Fruit fly (Drosophila melanogaster) whole organism, prepupa: ENCODE results near the gene pkm.

Experiments used
- CG10631 ChIP-seq: fragments of 200-800 bp; sonication (Bioruptor generic); optimal IDR thresholded peaks from 2 replicates; lab custom pipeline; 2016; ENCODE audit warnings: missing biosample characterization, missing genetic modification characterization
- CG10669 ChIP-seq: fragments of 200-800 bp; sonication (Bioruptor generic); optimal IDR thresholded peaks from 3 replicates; lab custom pipeline; 2018; ENCODE audit warnings: missing biosample characterization, mild to moderate bottlenecking, missing genetic modification characterization, moderate library complexity
- CG11294 ChIP-seq: fragments of 200-800 bp; sonication (Bioruptor generic); IDR thresholded peaks from 2 replicates; pipeline ENCODE4 v1.3.6; 2022; ENCODE audit warnings: missing biosample characterization, missing genetic modification characterization
- CG11762 ChIP-seq: fragments of 200-800 bp; sonication (Bioruptor generic); optimal IDR thresholded peaks from 3 replicates; lab custom pipeline; 2016; ENCODE audit warnings: missing biosample characterization, missing genetic modification characterization; ENCODE audit not compliant: insufficient read depth
- CG15336 ChIP-seq: fragments of 200-800 bp; sonication (Bioruptor generic); IDR thresholded peaks from 2 replicates; pipeline ENCODE4 v1.3.6; 2022; ENCODE audit warnings: missing biosample characterization, missing genetic modification characterization
- CG1621 ChIP-seq: fragments of 200-800 bp; sonication (Bioruptor generic); optimal IDR thresholded peaks from 3 replicates; lab custom pipeline; 2018; ENCODE audit warnings: missing biosample characterization, mild to moderate bottlenecking, missing genetic modification characterization
- CG16779 ChIP-seq: fragments of 200-800 bp; sonication (Bioruptor generic); optimal IDR thresholded peaks from 3 replicates; lab custom pipeline; 2017; ENCODE audit warnings: missing biosample characterization, mild to moderate bottlenecking, missing genetic modification characterization
- CG3032 ChIP-seq: fragments of 200-800 bp; optimal IDR thresholded peaks from 2 replicates; lab custom pipeline; 2019; ENCODE audit warnings: missing biosample characterization, mild to moderate bottlenecking, missing genetic modification characterization, moderate library complexity
- CG31627 ChIP-seq: fragments of 200-800 bp; sonication (Bioruptor generic); optimal IDR thresholded peaks from 3 replicates; lab custom pipeline; 2016; ENCODE audit warnings: missing biosample characterization, missing genetic modification characterization
- CG32006 ChIP-seq: fragments of 200-800 bp; sonication (Bioruptor generic); optimal IDR thresholded peaks from 3 replicates; lab custom pipeline; 2017; ENCODE audit warnings: missing biosample characterization, mild to moderate bottlenecking, missing genetic modification characterization
- CG34406 ChIP-seq: fragments of 200-800 bp; sonication (Bioruptor generic); optimal IDR thresholded peaks from 3 replicates; lab custom pipeline; 2016; ENCODE audit warnings: missing biosample characterization, missing genetic modification characterization
- CG3919 ChIP-seq: fragments of 200-800 bp; sonication (Bioruptor generic); optimal IDR thresholded peaks from 3 replicates; lab custom pipeline; 2016; ENCODE audit warnings: missing biosample characterization, missing genetic modification characterization
- CG4318 ChIP-seq: fragments of 200-800 bp; sonication (Bioruptor generic); optimal IDR thresholded peaks from 3 replicates; lab custom pipeline; 2017; ENCODE audit warnings: missing biosample characterization, mild to moderate bottlenecking, missing genetic modification characterization
- CG6163 ChIP-seq: fragments of 200-800 bp; sonication (Bioruptor generic); IDR thresholded peaks from 3 replicates; pipeline ENCODE4 v1.3.6; 2022; ENCODE audit warnings: missing biosample characterization, missing genetic modification characterization
- CG6854 ChIP-seq: fragments of 200-800 bp; sonication (Bioruptor generic); optimal IDR thresholded peaks from 2 replicates; lab custom pipeline; 2017; ENCODE audit warnings: missing biosample characterization, mild to moderate bottlenecking, missing genetic modification characterization
- CG7368 ChIP-seq: fragments of 200-800 bp; sonication (Bioruptor generic); optimal IDR thresholded peaks from 3 replicates; lab custom pipeline; 2016; ENCODE audit warnings: missing biosample characterization, missing genetic modification characterization
- CG8319 ChIP-seq: fragments of 200-800 bp; sonication (Bioruptor generic); optimal IDR thresholded peaks from 3 replicates; lab custom pipeline; 2016; ENCODE audit warnings: missing biosample characterization, missing genetic modification characterization
- CG9139 ChIP-seq: fragments of 200-800 bp; sonication (Bioruptor generic); optimal IDR thresholded peaks from 3 replicates; lab custom pipeline; 2017; ENCODE audit warnings: missing biosample characterization, mild to moderate bottlenecking, missing genetic modification characterization
- Eip75B ChIP-seq: fragments of 200-800 bp; sonication (Bioruptor generic); optimal IDR thresholded peaks from 3 replicates; lab custom pipeline; 2016; ENCODE audit warnings: missing biosample characterization, missing genetic modification characterization
- Eip78C ChIP-seq: fragments of 200-800 bp; sonication (Bioruptor generic); peaks from one replicate; lab custom pipeline; 2016; ENCODE audit warnings: missing biosample characterization, missing genetic modification characterization
- Eip93F ChIP-seq: fragments of 200-800 bp; sonication (Bioruptor generic); optimal IDR thresholded peaks from 2 replicates; lab custom pipeline; 2016; ENCODE audit warnings: missing biosample characterization, mild to moderate bottlenecking, missing genetic modification characterization
- Ets21C ChIP-seq: fragments of 200-800 bp; sonication (Bioruptor generic); optimal IDR thresholded peaks from 3 replicates; lab custom pipeline; 2016; ENCODE audit warnings: missing biosample characterization, missing genetic modification characterization
- Ets96B ChIP-seq: fragments of 200-800 bp; optimal IDR thresholded peaks from 2 replicates; lab custom pipeline; 2019; ENCODE audit warnings: missing biosample characterization, mild to moderate bottlenecking, missing genetic modification characterization, moderate library complexity
- Hr38 ChIP-seq: sonication (Bioruptor generic); optimal IDR thresholded peaks from 2 replicates; lab custom pipeline; 2016; ENCODE audit warnings: missing biosample characterization, missing genetic modification characterization
- Hr39 ChIP-seq: fragments of 200-800 bp; sonication (Bioruptor generic); optimal IDR thresholded peaks from 2 replicates; lab custom pipeline; 2016; ENCODE audit warnings: missing biosample characterization, missing genetic modification characterization
- Lpt ChIP-seq: fragments of 200-800 bp; sonication (Bioruptor generic); optimal IDR thresholded peaks from 3 replicates; lab custom pipeline; 2016; ENCODE audit warnings: missing biosample characterization, missing genetic modification characterization
- Met ChIP-seq: fragments of 200-800 bp; sonication (Bioruptor generic); optimal IDR thresholded peaks from 3 replicates; lab custom pipeline; 2016; ENCODE audit warnings: missing biosample characterization, missing genetic modification characterization
- OdsH ChIP-seq: fragments of 200-800 bp; sonication (Bioruptor generic); optimal IDR thresholded peaks from 3 replicates; lab custom pipeline; 2016; ENCODE audit warnings: missing biosample characterization, missing genetic modification characterization
- Smox ChIP-seq: fragments of 200-800 bp; sonication (Bioruptor generic); optimal IDR thresholded peaks from 3 replicates; lab custom pipeline; 2016; ENCODE audit warnings: missing biosample characterization, missing genetic modification characterization
- Sox102F ChIP-seq: fragments of 200-800 bp; sonication (Bioruptor generic); optimal IDR thresholded peaks from 2 replicates; lab custom pipeline; 2016; ENCODE audit warnings: missing biosample characterization, mild to moderate bottlenecking, missing genetic modification characterization
- Sox14 ChIP-seq: fragments of 200-800 bp; sonication (Bioruptor generic); optimal IDR thresholded peaks from 3 replicates; lab custom pipeline; 2016; ENCODE audit warnings: missing biosample characterization, missing genetic modification characterization
- achi ChIP-seq: fragments of 200-800 bp; sonication (Bioruptor generic); optimal IDR thresholded peaks from 3 replicates; lab custom pipeline; 2016; ENCODE audit warnings: missing biosample characterization, missing genetic modification characterization
- acj6 ChIP-seq: fragments of 200-800 bp; sonication (Bioruptor generic); optimal IDR thresholded peaks from 3 replicates; lab custom pipeline; 2016; ENCODE audit warnings: missing biosample characterization, missing genetic modification characterization
- cyc ChIP-seq: fragments of 200-800 bp; sonication (Bioruptor generic); optimal IDR thresholded peaks from 3 replicates; lab custom pipeline; 2016; ENCODE audit warnings: missing biosample characterization, missing genetic modification characterization
- dsx ChIP-seq: fragments of 200-800 bp; optimal IDR thresholded peaks from 3 replicates; lab custom pipeline; 2019; ENCODE audit warnings: missing biosample characterization, mild to moderate bottlenecking, missing genetic modification characterization, moderate library complexity; ENCODE audit not compliant: poor library complexity, severe bottlenecking
- eg ChIP-seq: fragments of 200-800 bp; sonication (Bioruptor generic); IDR thresholded peaks from 3 replicates; pipeline ENCODE4 v1.3.6; 2022; ENCODE audit warnings: missing biosample characterization, missing genetic modification characterization
- fd59A ChIP-seq: fragments of 200-800 bp; sonication (Bioruptor generic); optimal IDR thresholded peaks from 2 replicates; lab custom pipeline; 2017; ENCODE audit warnings: missing biosample characterization, mild to moderate bottlenecking, missing genetic modification characterization, missing genetic modification reagents
- net ChIP-seq: fragments of 200-800 bp; sonication (Bioruptor generic); optimal IDR thresholded peaks from 3 replicates; lab custom pipeline; 2016; ENCODE audit warnings: missing biosample characterization, missing genetic modification characterization
- pdm3 ChIP-seq: fragments of 200-800 bp; sonication (Bioruptor generic); optimal IDR thresholded peaks from 3 replicates; lab custom pipeline; 2016; ENCODE audit warnings: missing biosample characterization, missing genetic modification characterization
- salr ChIP-seq, 2 experiments: fragments of 200-800 bp; sonication (Bioruptor generic); optimal IDR thresholded peaks; 3 replicates each; lab custom pipeline; 2016 to 2018; ENCODE audit warnings: missing biosample characterization in 2 of 2, missing genetic modification characterization in 2 of 2, mild to moderate bottlenecking in 1 of 2
- svp ChIP-seq: fragments of 200-800 bp; sonication (Bioruptor generic); peaks from one replicate; lab custom pipeline; 2016; ENCODE audit warnings: missing biosample characterization, missing genetic modification characterization
- topi ChIP-seq: fragments of 200-800 bp; sonication (Bioruptor generic); optimal IDR thresholded peaks from 3 replicates; lab custom pipeline; 2016; ENCODE audit warnings: missing biosample characterization, missing genetic modification characterization

The pkm gene

DNA sequence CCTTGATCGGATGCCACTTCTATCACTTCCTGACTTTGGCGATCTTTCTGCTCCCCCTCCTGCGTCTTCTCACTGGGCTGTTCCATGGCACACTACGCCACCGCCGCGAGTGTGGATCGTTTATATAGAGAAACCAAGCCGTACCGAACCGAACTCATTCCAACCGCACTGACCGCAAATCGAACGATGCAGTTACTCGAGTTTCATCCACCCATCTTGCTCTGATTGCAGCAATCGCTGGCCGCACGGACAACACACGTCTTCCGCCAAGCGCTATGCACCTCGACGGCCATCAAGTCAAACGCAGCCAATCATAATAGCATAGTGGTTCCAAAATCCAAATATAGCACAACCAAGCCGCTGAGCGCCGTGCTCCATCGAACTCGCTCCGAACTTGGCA, at the start of gene pkm:
TSS of gene pkm (minus strand) at position 101 of the 400 bp plus-strand sequence.
- TF ChIP-seq CG16779 (no peak), CG7368 (GFP tag; lab: Kevin White, UChicago) (no peak), CG10631 (GFP tag; lab: Kevin White, UChicago) (no peak), Hr39 (GFP tag; lab: Kevin White, UChicago) (no peak), CG8319 (GFP tag; lab: Kevin White, UChicago) (no peak), Smox (GFP tag; lab: Kevin White, UChicago) (no peak), CG4318 (GFP tag; lab: Kevin White, UChicago) (no peak), OdsH (no peak), Eip93F (GFP tag; lab: Kevin White, UChicago) (no peak), Hr38 (GFP tag; lab: Kevin White, UChicago) (no peak), CG1621 (tag; lab: Kevin White, UChicago) (no peak), Sox14 (no peak)

DNA sequence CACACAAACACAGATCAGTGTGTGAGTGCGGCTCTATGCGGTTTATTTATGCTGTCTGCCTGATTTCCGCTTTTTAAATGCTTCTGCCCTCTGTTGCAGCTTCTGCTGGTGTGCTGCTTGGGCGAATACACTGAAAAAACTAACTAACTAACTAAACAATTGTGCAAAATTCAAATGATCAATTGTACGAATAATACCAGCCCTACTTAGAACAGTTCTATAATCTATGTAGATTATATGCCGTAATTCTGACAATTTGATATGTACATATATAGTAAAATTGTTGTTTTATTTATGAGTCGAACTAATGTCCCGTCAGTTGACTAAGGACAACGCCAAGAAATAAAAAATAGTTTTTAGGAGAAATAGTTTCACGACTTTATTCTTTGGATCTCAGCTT, 49.2 kb upstream of the pkm start:
- TF ChIP-seq CG3919 (peak; percentile 19), Eip75B (GFP tag; lab: Kevin White, UChicago) (peak; percentile 30), CG11762 (GFP tag; lab: Kevin White, UChicago) (peak; percentile 11), CG10669 (GFP tag; lab: Kevin White, UChicago) (peak; percentile 55), OdsH (peak; percentile 40), CG6163 (GFP tag; lab: Robert Waterston, UW) (peak; percentile 27; the same call in 1 of the 3 replicates), dsx (peak; percentile 27), Ets96B (tag; lab: Kevin White, UChicago) (peak; percentile 52), Met (GFP tag; lab: Kevin White, UChicago) (peak; percentile 38), acj6 (GFP tag; lab: Kevin White, UChicago) (peak; percentile 11), CG3032 (tag; lab: Kevin White, UChicago) (peak; percentile 56), CG10631 (GFP tag; lab: Kevin White, UChicago) (peak; percentile 39), salr (GFP tag; optimal IDR thresholded peaks at IDR 0.05; lab: Kevin White, UChicago) (peak in 1 of 2 experiments; percentile 26), fd59A (GFP tag; lab: Kevin White, UChicago) (peak; percentile 10), pdm3 (GFP tag; lab: Kevin White, UChicago) (peak; percentile 8), achi (GFP tag; lab: Kevin White, UChicago) (peak; percentile 20), Eip78C (GFP tag; lab: Kevin White, UChicago) (peak; percentile 69), CG32006 (peak; percentile 8), svp (GFP tag; lab: Kevin White, UChicago) (peak; percentile 43), CG1621 (tag; lab: Kevin White, UChicago) (peak; percentile 27)

DNA sequence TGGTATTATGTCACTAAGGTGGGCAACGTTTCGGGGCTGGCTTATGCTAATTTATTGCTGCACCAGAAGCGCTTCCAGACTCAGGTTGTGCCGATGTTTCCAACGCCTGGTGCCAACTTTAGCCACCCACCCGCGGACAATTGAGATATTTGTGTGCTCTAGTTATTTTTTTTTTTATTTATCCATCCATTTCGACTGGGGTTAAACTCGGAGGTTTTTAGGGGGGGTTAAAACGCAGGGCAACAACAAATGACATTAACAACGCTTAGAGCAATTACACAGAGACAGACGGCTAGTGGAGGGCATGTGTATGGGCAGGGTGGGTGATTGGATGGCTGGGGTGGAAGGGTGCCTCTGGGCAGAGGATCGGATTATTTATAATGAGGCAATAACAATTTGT, 47.7 kb upstream of the pkm start:
- no peak for TF ChIP-seq CG15336 (GFP tag; lab: Robert Waterston, UW)
- no peak for TF ChIP-seq acj6 (GFP tag; lab: Kevin White, UChicago)
- no peak for TF ChIP-seq CG8319 (GFP tag; lab: Kevin White, UChicago)
- TF ChIP-seq dsx, result no peak
- TF ChIP-seq CG10631 (GFP tag; lab: Kevin White, UChicago), result no peak
- no peak for TF ChIP-seq topi (GFP tag; lab: Kevin White, UChicago)

DNA sequence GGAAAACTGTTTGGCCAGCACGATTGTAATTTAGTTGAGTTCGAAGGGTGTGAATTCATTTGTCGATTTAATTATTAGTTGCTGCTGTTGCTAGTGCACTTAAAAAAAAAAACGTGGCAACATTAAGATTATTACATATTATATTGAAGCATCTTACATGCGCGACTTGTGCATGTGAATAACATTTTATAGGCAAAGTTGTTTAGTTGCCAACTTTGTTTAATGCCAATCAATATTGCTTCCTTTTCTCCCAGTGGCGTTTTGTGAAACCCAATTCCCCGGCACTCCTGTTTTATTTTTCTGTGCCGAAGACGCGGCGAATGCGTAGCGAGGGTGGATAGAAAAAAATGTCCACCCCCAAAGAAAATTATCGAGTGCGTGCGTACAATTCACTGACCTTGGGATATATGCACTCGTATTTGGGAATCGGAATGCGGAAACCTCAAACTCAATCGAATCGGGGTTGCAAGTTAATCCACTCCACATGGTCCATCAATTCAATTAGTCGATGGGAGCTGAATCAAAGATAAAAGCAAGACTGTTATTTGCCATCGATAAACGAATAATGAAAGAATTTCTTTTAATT, 45.1 kb upstream of the pkm start:
- TF ChIP-seq OdsH, result peak; percentile 11
- 0 out of 3 replicates have a peak, but pooled peaks have one; percentile 18 for TF ChIP-seq eg
- no peak for TF ChIP-seq Hr39 (GFP tag; lab: Kevin White, UChicago)
- no peak for TF ChIP-seq CG9139 (GFP tag; lab: Kevin White, UChicago)
- 0 out of 3 replicates have a peak, but pooled peaks have one; percentile 42 for TF ChIP-seq CG6163 (GFP tag; lab: Robert Waterston, UW)
- TF ChIP-seq CG11762 (GFP tag; lab: Kevin White, UChicago), result no peak
- no peak for TF ChIP-seq CG15336 (GFP tag; lab: Robert Waterston, UW)
- TF ChIP-seq achi (GFP tag; lab: Kevin White, UChicago), result no peak
- no peak for TF ChIP-seq Lpt
- no peak for TF ChIP-seq svp (GFP tag; lab: Kevin White, UChicago)
- TF ChIP-seq cyc, result no peak
- no peak for TF ChIP-seq CG6854 (GFP tag; lab: Kevin White, UChicago)
- TF ChIP-seq Ets21C, result no peak
- no peak for TF ChIP-seq CG11294 (GFP tag; lab: Robert Waterston, UW)
- peak; percentile 39 for TF ChIP-seq Met (GFP tag; lab: Kevin White, UChicago)
- TF ChIP-seq pdm3 (GFP tag; lab: Kevin White, UChicago), result peak; percentile 35
- no peak for TF ChIP-seq CG1621 (tag; lab: Kevin White, UChicago)
- no peak for TF ChIP-seq CG34406 (GFP tag; lab: Kevin White, UChicago)
- no peak for TF ChIP-seq CG8319 (GFP tag; lab: Kevin White, UChicago)
- TF ChIP-seq fd59A (GFP tag; lab: Kevin White, UChicago), result no peak
- TF ChIP-seq CG3919, result peak; percentile 4
- TF ChIP-seq net (GFP tag; lab: Kevin White, UChicago), result no peak
- no peak for TF ChIP-seq CG16779
- TF ChIP-seq Sox102F (GFP tag; lab: Kevin White, UChicago), result no peak
- TF ChIP-seq Eip78C (GFP tag; lab: Kevin White, UChicago), result peak; percentile 70
- no peak for TF ChIP-seq CG10669 (GFP tag; lab: Kevin White, UChicago)
- no peak for TF ChIP-seq CG31627
- TF ChIP-seq Ets96B (tag; lab: Kevin White, UChicago), result no peak
